Worm (Caenorhabditis elegans) whole organism, L3 larva: ENCODE results near the gene ptr-19.

Experiments
- R02D3.7 ChIP-seq: fragments of 150-350 bp; optimal IDR thresholded peaks from 2 replicates; lab custom pipeline; 2014; ENCODE audit warnings: missing biosample characterization, missing genetic modification characterization
- ZK546.5 ChIP-seq: sonication (generic microtip); optimal IDR thresholded peaks from 2 replicates; lab custom pipeline; 2017; ENCODE audit warnings: missing biosample characterization, missing genetic modification characterization
- aly-2 ChIP-seq: fragments of 150-350 bp; optimal IDR thresholded peaks from 2 replicates; lab custom pipeline; 2014; ENCODE audit warnings: missing biosample characterization, missing genetic modification characterization
- ceh-16 ChIP-seq: sonication (generic microtip); optimal IDR thresholded peaks from 2 replicates; lab custom pipeline; 2017; ENCODE audit warnings: missing biosample characterization, missing genetic modification characterization
- ceh-28 ChIP-seq: fragments of 150-350 bp; optimal IDR thresholded peaks from 2 replicates; lab custom pipeline; 2014; ENCODE audit warnings: missing biosample characterization, missing genetic modification reagents, missing genetic modification characterization
- ceh-82 ChIP-seq: fragments of 150-350 bp; optimal IDR thresholded peaks from 2 replicates; lab custom pipeline; 2014; ENCODE audit warnings: missing biosample characterization, missing genetic modification characterization
- elt-2 ChIP-seq: sonication (generic microtip); optimal IDR thresholded peaks from 2 replicates; lab custom pipeline; 2016; ENCODE audit warnings: missing genetic modification reagents, mild to moderate bottlenecking, missing genetic modification characterization, missing compliant biosample characterization
- lin-15B ChIP-seq: fragments of 150-350 bp; optimal IDR thresholded peaks from 2 replicates; lab custom pipeline; 2014; ENCODE audit warnings: missing biosample characterization, missing genetic modification characterization
- mdl-1 ChIP-seq: fragments of 150-350 bp; optimal IDR thresholded peaks from 2 replicates; lab custom pipeline; 2014; ENCODE audit warnings: missing biosample characterization, missing genetic modification characterization
- nhr-12 ChIP-seq: fragments of 150-350 bp; optimal IDR thresholded peaks from 2 replicates; lab custom pipeline; 2014; ENCODE audit warnings: missing biosample characterization, missing genetic modification characterization
- nhr-28 ChIP-seq: fragments of 150-350 bp; optimal IDR thresholded peaks from 2 replicates; lab custom pipeline; 2014; ENCODE audit warnings: missing biosample characterization, missing genetic modification characterization
- pqm-1 ChIP-seq: fragments of 150-350 bp; optimal IDR thresholded peaks from 2 replicates; lab custom pipeline; 2017; ENCODE audit warnings: missing biosample characterization, missing genetic modification characterization, inconsistent platforms
- skn-1 ChIP-seq: fragments of 150-350 bp; optimal IDR thresholded peaks from 2 replicates; lab custom pipeline; 2014; ENCODE audit warnings: missing biosample characterization, missing genetic modification characterization
- tbx-2 ChIP-seq: sonication (generic microtip); optimal IDR thresholded peaks from 2 replicates; lab custom pipeline; 2016; ENCODE audit warnings: mild to moderate bottlenecking, missing genetic modification characterization, missing compliant biosample characterization

DNA sequence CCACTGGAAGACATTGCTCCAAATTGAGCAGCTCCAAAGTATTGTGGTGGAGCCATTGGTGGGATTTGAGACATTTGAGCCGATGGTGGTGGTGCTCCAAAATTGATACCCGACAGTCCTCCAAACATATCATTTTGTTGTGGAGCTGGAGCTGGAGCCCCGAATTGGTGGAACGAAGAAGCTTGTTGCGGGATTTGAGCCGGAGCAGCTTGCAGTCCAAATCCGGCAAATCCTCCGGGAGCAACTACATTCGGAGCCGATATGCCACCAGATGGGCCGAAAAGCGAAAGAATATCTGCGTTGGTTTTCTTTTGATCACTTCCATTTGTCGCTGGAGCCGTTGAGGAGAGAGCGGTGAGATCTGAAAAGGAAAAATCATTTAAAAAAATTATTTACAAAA lies 43.6 kb upstream of the ptr-19 start:
- TF ChIP-seq ZK546.5 (tag; lab: Kevin White, UChicago) (no peak), mdl-1 (no peak), pqm-1 (tag; lab: Kevin White, UChicago) (no peak), aly-2 (tag; lab: Kevin White, UChicago) (no peak), elt-2 (no peak), nhr-28 (tag; lab: Kevin White, UChicago) (no peak), ceh-16 (no peak), tbx-2 (tag; lab: Kevin White, UChicago) (no peak), lin-15B (no peak), ceh-28 (tag; lab: Kevin White, UChicago) (no peak), R02D3.7 (no peak), skn-1 (tag; lab: Kevin White, UChicago) (no peak), ceh-82 (tag; lab: Kevin White, UChicago) (no peak), nhr-12 (tag; lab: Kevin White, UChicago) (no peak)
